Fruit fly (Drosophila melanogaster): Measurements from ENCODE around the gene Ptp4E.

dm6 chrX:4955788-4956442 lies 17.0 kb downstream of the Ptp4E start:
- no peak for TF ChIP-seq lz (GFP tag; optimal IDR thresholded peaks at IDR 0.05)
- peak; percentile 23 for TF ChIP-seq CG3919 (GFP tag; optimal IDR thresholded peaks at IDR 0.05)
- no peak for TF ChIP-seq CG32006 (GFP tag; optimal IDR thresholded peaks at IDR 0.05)
- no peak for TF ChIP-seq Sox102F (GFP tag; optimal IDR thresholded peaks at IDR 0.05)
- TF ChIP-seq pdm3 (GFP tag; optimal IDR thresholded peaks at IDR 0.05), result no peak
